Fruit fly (Drosophila melanogaster) whole organism, embryonic: ENCODE measurements around the gene beat-IIIc.

Experiments used
- CG11085 ChIP-seq: fragments of 200-800 bp; sonication (Bioruptor generic); IDR thresholded peaks from 2 replicates; pipeline ENCODE4 v1.3.6; 2022; ENCODE audit warnings: missing biosample characterization, missing genetic modification characterization
- CG12155 ChIP-seq: fragments of 200-800 bp; sonication (Bioruptor generic); optimal IDR thresholded peaks from 3 replicates; lab custom pipeline; 2016; ENCODE audit warnings: missing biosample characterization, missing genetic modification characterization
- CG1233 ChIP-seq: fragments of 200-800 bp; sonication (Bioruptor generic); optimal IDR thresholded peaks from 4 replicates; lab custom pipeline; 2018; ENCODE audit warnings: missing biosample characterization, mild to moderate bottlenecking, missing genetic modification characterization
- CG12769 ChIP-seq: fragments of 200-800 bp; sonication (Bioruptor generic); optimal IDR thresholded peaks from 2 replicates; lab custom pipeline; 2019; ENCODE audit warnings: missing biosample characterization, mild to moderate bottlenecking, missing genetic modification characterization, moderate library complexity
- CG13287 ChIP-seq: fragments of 200-800 bp; sonication (Bioruptor generic); IDR thresholded peaks from 2 replicates; pipeline ENCODE4 v1.3.6; 2022; ENCODE audit warnings: missing biosample characterization, missing genetic modification characterization; ENCODE audit not compliant: partially characterized antibody
- CG15479 ChIP-seq: fragments of 200-800 bp; sonication (Bioruptor generic); optimal IDR thresholded peaks from 3 replicates; lab custom pipeline; 2019; ENCODE audit warnings: missing biosample characterization, mild to moderate bottlenecking, missing genetic modification characterization, moderate library complexity
- CG17361 ChIP-seq: fragments of 200-800 bp; sonication (Bioruptor generic); IDR thresholded peaks from 3 replicates; pipeline ENCODE4 v1.3.6; 2022; ENCODE audit warnings: missing biosample characterization, missing genetic modification characterization
- CG17568 ChIP-seq: fragments of 200-800 bp; sonication (Bioruptor generic); optimal IDR thresholded peaks from 2 replicates; lab custom pipeline; 2018; ENCODE audit warnings: missing biosample characterization, mild to moderate bottlenecking, missing genetic modification characterization, moderate library complexity
- CG17612 ChIP-seq: fragments of 200-800 bp; sonication (Bioruptor generic); IDR thresholded peaks from 2 replicates; pipeline ENCODE4 v1.3.6; 2022; ENCODE audit warnings: missing biosample characterization, missing genetic modification characterization
- CG18011 ChIP-seq: fragments of 200-800 bp; sonication (Bioruptor generic); optimal IDR thresholded peaks from 2 replicates; lab custom pipeline; 2017; ENCODE audit warnings: missing biosample characterization, missing genetic modification characterization, mild to moderate bottlenecking, moderate library complexity, missing genotype
- CG33213 ChIP-seq: fragments of 200-800 bp; sonication (Bioruptor generic); optimal IDR thresholded peaks from 3 replicates; lab custom pipeline; 2016; ENCODE audit warnings: missing biosample characterization, missing genetic modification characterization
- CG4328 ChIP-seq: fragments of 200-800 bp; sonication (Bioruptor generic); optimal IDR thresholded peaks from 3 replicates; lab custom pipeline; 2017; ENCODE audit warnings: missing biosample characterization, missing genetic modification reagents, missing genetic modification characterization
- CG4360 ChIP-seq: fragments of 200-800 bp; sonication (Bioruptor generic); IDR thresholded peaks from 2 replicates; pipeline ENCODE4 v1.3.6; 2022; ENCODE audit warnings: missing biosample characterization, missing genetic modification characterization
- CG5245 ChIP-seq: fragments of 200-800 bp; sonication (Bioruptor generic); optimal IDR thresholded peaks from 3 replicates; lab custom pipeline; 2016; ENCODE audit warnings: missing biosample characterization, missing genetic modification characterization
- CG6654 ChIP-seq: fragments of 200-800 bp; sonication (Bioruptor generic); optimal IDR thresholded peaks from 2 replicates; lab custom pipeline; 2017; ENCODE audit warnings: missing biosample characterization, mild to moderate bottlenecking, missing genetic modification characterization
- CG8290 ChIP-seq, 3 experiments: fragments of 200-800 bp; sonication (Bioruptor generic); optimal IDR thresholded peaks; 2 replicates each; lab custom pipeline; 2016 to 2019; ENCODE audit warnings: missing biosample characterization in 3 of 3, missing genetic modification characterization in 3 of 3, mild to moderate bottlenecking in 2 of 3, moderate library complexity in 1 of 3
- CG8478 ChIP-seq: fragments of >200 bp; optimal IDR thresholded peaks from 2 replicates; lab custom pipeline; 2018
- CG9876 ChIP-seq: fragments of 200-800 bp; sonication (Bioruptor generic); optimal IDR thresholded peaks from 2 replicates; lab custom pipeline; 2016; ENCODE audit warnings: missing biosample characterization, missing genetic modification characterization
- Camta ChIP-seq: fragments of 200-800 bp; sonication (Bioruptor generic); optimal IDR thresholded peaks from 2 replicates; lab custom pipeline; 2016; ENCODE audit warnings: missing biosample characterization, missing genetic modification characterization
- Dbx ChIP-seq: fragments of 200-800 bp; sonication (Bioruptor generic); IDR thresholded peaks from 3 replicates; pipeline ENCODE4 v1.3.6; 2022; ENCODE audit warnings: missing biosample characterization, missing genetic modification characterization
- ERR ChIP-seq: fragments of 200-800 bp; sonication (Bioruptor generic); optimal IDR thresholded peaks from 2 replicates; lab custom pipeline; 2016; ENCODE audit warnings: missing biosample characterization, missing genetic modification characterization
- Eip74EF ChIP-seq, 2 experiments: fragments of 200-800 bp in 1 of 2; fragments of >200 bp in 1 of 2; sonication (Bioruptor generic) in 1 of 2; optimal IDR thresholded peaks; 2 replicates each; lab custom pipeline; 2017 to 2019; ENCODE audit warnings: missing biosample characterization in 2 of 2, missing genetic modification characterization in 2 of 2, mild to moderate bottlenecking in 1 of 2, moderate library complexity in 1 of 2
- Elba2 ChIP-seq: fragments of 200-800 bp; sonication (Bioruptor generic); optimal IDR thresholded peaks from 3 replicates; lab custom pipeline; 2016; ENCODE audit warnings: missing biosample characterization, missing genetic modification characterization
- Ets97D ChIP-seq: fragments of 200-800 bp; sonication (Bioruptor generic); optimal IDR thresholded peaks from 3 replicates; lab custom pipeline; 2016; ENCODE audit warnings: missing biosample characterization, missing genetic modification characterization
- Fer3 ChIP-seq: fragments of 200-800 bp; sonication (Bioruptor generic); optimal IDR thresholded peaks from 2 replicates; lab custom pipeline; 2018; ENCODE audit warnings: missing biosample characterization, mild to moderate bottlenecking, missing genetic modification characterization, moderate library complexity
- HLHmδ ChIP-seq: fragments of 200-800 bp; sonication (Bioruptor generic); optimal IDR thresholded peaks from 2 replicates; lab custom pipeline; 2018; ENCODE audit warnings: missing biosample characterization, mild to moderate bottlenecking, missing genetic modification characterization, moderate library complexity
- HmgD ChIP-seq: fragments of 200-800 bp; sonication (Bioruptor generic); optimal IDR thresholded peaks from 3 replicates; lab custom pipeline; 2016; ENCODE audit warnings: missing biosample characterization, missing genetic modification characterization
- Hmr ChIP-seq: fragments of 200-800 bp; sonication (Bioruptor generic); optimal IDR thresholded peaks from 3 replicates; lab custom pipeline; 2017; ENCODE audit warnings: mild to moderate bottlenecking, missing biosample characterization, missing genetic modification reagents, missing genetic modification characterization
- Hmx ChIP-seq: fragments of 200-800 bp; sonication (Bioruptor generic); optimal IDR thresholded peaks from 2 replicates; lab custom pipeline; 2016; ENCODE audit warnings: missing biosample characterization, missing genetic modification characterization
- Meics ChIP-seq: fragments of 200-800 bp; sonication (Bioruptor generic); optimal IDR thresholded peaks from 2 replicates; lab custom pipeline; 2017; ENCODE audit warnings: missing biosample characterization, mild to moderate bottlenecking, missing genetic modification characterization
- Nf-YC ChIP-seq: fragments of 200-800 bp; optimal IDR thresholded peaks from 3 replicates; lab custom pipeline; 2019; ENCODE audit warnings: missing biosample characterization, mild to moderate bottlenecking, missing genetic modification characterization, moderate library complexity
- Ptx1 ChIP-seq: fragments of 200-800 bp; sonication (Bioruptor generic); IDR thresholded peaks from 2 replicates; pipeline ENCODE4 v1.3.6; 2022; ENCODE audit warnings: missing biosample characterization, missing genetic modification characterization
- Stat92E ChIP-seq, 3 experiments: fragments of >200 bp in 2 of 3; fragments of 200-800 bp in 1 of 3; sonication (Bioruptor generic) in 1 of 3; optimal IDR thresholded peaks; 2 replicates each; lab custom pipeline; 2017 to 2019; ENCODE audit warnings: missing biosample characterization in 3 of 3, missing genetic modification characterization in 3 of 3, mild to moderate bottlenecking in 1 of 3, moderate library complexity in 1 of 3
- TFAM ChIP-seq: fragments of 200-800 bp; sonication (Bioruptor generic); optimal IDR thresholded peaks from 2 replicates; lab custom pipeline; 2017; ENCODE audit warnings: missing biosample characterization, missing genetic modification characterization, inconsistent platforms
- Tbp ChIP-seq: fragments of >200 bp; optimal IDR thresholded peaks from 2 replicates; lab custom pipeline; 2018; ENCODE audit warnings: missing biosample characterization, missing genetic modification characterization
- Xrp1 ChIP-seq: fragments of 200-800 bp; sonication (Bioruptor generic); IDR thresholded peaks from 2 replicates; pipeline ENCODE4 v1.3.6; 2022; ENCODE audit warnings: missing biosample characterization, missing genetic modification characterization
- bbx ChIP-seq: fragments of 200-800 bp; sonication (Bioruptor generic); IDR thresholded peaks from 2 replicates; pipeline ENCODE4 v1.3.6; 2022; ENCODE audit warnings: missing biosample characterization, missing genetic modification characterization; ENCODE audit not compliant: partially characterized antibody
- cg ChIP-seq: fragments of 200-800 bp; sonication (Bioruptor generic); optimal IDR thresholded peaks from 3 replicates; lab custom pipeline; 2019; ENCODE audit warnings: missing biosample characterization, mild to moderate bottlenecking, missing genetic modification characterization, moderate library complexity
- chn ChIP-seq: fragments of 200-800 bp; sonication (Bioruptor generic); optimal IDR thresholded peaks from 2 replicates; lab custom pipeline; 2016; ENCODE audit warnings: missing biosample characterization, missing genetic modification characterization
- fd3F ChIP-seq: fragments of 200-800 bp; sonication (Bioruptor generic); optimal IDR thresholded peaks from 2 replicates; lab custom pipeline; 2018; ENCODE audit warnings: missing biosample characterization, mild to moderate bottlenecking, missing genetic modification characterization, moderate library complexity
- fru ChIP-seq: fragments of >200 bp; optimal IDR thresholded peaks from 2 replicates; lab custom pipeline; 2017
- grau ChIP-seq: fragments of 200-800 bp; optimal IDR thresholded peaks from 3 replicates; lab custom pipeline; 2019; ENCODE audit warnings: missing biosample characterization, mild to moderate bottlenecking, missing genetic modification characterization, moderate library complexity
- her ChIP-seq: fragments of 200-800 bp; sonication (Bioruptor generic); optimal IDR thresholded peaks from 2 replicates; lab custom pipeline; 2016; ENCODE audit warnings: missing biosample characterization, missing genetic modification characterization
- hkb ChIP-seq, 2 experiments: fragments of 200-800 bp in 1 of 2; fragments of >200 bp in 1 of 2; sonication (Bioruptor generic) in 1 of 2; IDR thresholded peaks in 1 of 2; optimal IDR thresholded peaks in 1 of 2; 2 replicates each; pipeline versions ENCODE4 v1.3.6 to Lab custom; 2017 to 2022; ENCODE audit warnings: missing biosample characterization in 1 of 2, missing genetic modification characterization in 1 of 2
- pb ChIP-seq: fragments of 200-800 bp; sonication (Bioruptor generic); optimal IDR thresholded peaks from 3 replicates; lab custom pipeline; 2016; ENCODE audit warnings: missing biosample characterization, missing genetic modification characterization
- sima ChIP-seq: fragments of 200-800 bp; sonication (Bioruptor generic); optimal IDR thresholded peaks from 2 replicates; lab custom pipeline; 2016; ENCODE audit warnings: missing biosample characterization, missing genetic modification characterization
- tna ChIP-seq: fragments of 200-800 bp; sonication (Bioruptor generic); IDR thresholded peaks from 2 replicates; pipeline ENCODE4 v1.3.6; 2022; ENCODE audit warnings: missing biosample characterization, missing genetic modification characterization; ENCODE audit not compliant: partially characterized antibody
- unpg ChIP-seq: fragments of 200-800 bp; sonication (Bioruptor generic); optimal IDR thresholded peaks from 3 replicates; lab custom pipeline; 2018; ENCODE audit warnings: missing biosample characterization, mild to moderate bottlenecking, missing genetic modification characterization, moderate library complexity
- wek ChIP-seq: fragments of 200-800 bp; sonication (Bioruptor generic); optimal IDR thresholded peaks from 3 replicates; lab custom pipeline; 2018; ENCODE audit warnings: missing biosample characterization, mild to moderate bottlenecking, missing genetic modification characterization, moderate library complexity
- zfh2 ChIP-seq: fragments of 200-800 bp; sonication (Bioruptor generic); optimal IDR thresholded peaks from 2 replicates; lab custom pipeline; 2016; ENCODE audit warnings: missing biosample characterization, missing genetic modification characterization

beat-IIIc gene

dm6 chr2L:17260577-17260976 is at the start of gene beat-IIIc:
Gene beat-IIIc (minus strand): TSS chr2L:17260734.
- TF ChIP-seq grau (tag; lab: Kevin White, UChicago) (peak; percentile 23), Hmr (GFP tag; lab: Kevin White, UChicago) (no peak), CG13287 (peak; percentile 32; the same call in 1 of the 2 replicates), Ptx1 (GFP tag; lab: Robert Waterston, UW) (no peak), CG12155 (GFP tag; lab: Kevin White, UChicago) (no peak), Dbx (no peak), her (GFP tag; lab: Kevin White, UChicago) (peak; percentile 20), CG18011 (GFP tag; lab: Kevin White, UChicago) (no peak), wek (no peak), CG8478 (lab: Kevin White, UChicago) (no peak), CG5245 (GFP tag; lab: Kevin White, UChicago) (no peak), Nf-YC (tag; lab: Kevin White, UChicago) (peak; percentile 25), CG4328 (GFP tag; lab: Kevin White, UChicago) (no peak), zfh2 (GFP tag; lab: Kevin White, UChicago) (no peak), Eip74EF (GFP tag; optimal IDR thresholded peaks at IDR 0.05; lab: Kevin White, UChicago) (no peak), CG15479 (GFP tag; lab: Kevin White, UChicago) (peak; percentile 45), Xrp1 (GFP tag; lab: Robert Waterston, UW) (no peak), Elba2 (GFP tag; lab: Kevin White, UChicago) (peak; percentile 6), CG12769 (peak; percentile 3), CG1233 (GFP tag; lab: Kevin White, UChicago) (no peak), CG9876 (GFP tag; lab: Kevin White, UChicago) (no peak), ERR (GFP tag; lab: Kevin White, UChicago) (no peak), CG6654 (GFP tag; lab: Kevin White, UChicago) (no peak), sima (GFP tag; lab: Kevin White, UChicago) (no peak), CG8290 (GFP tag; optimal IDR thresholded peaks at IDR 0.05; lab: Kevin White, UChicago) (peak; percentile 34), CG8290 (tag; optimal IDR thresholded peaks at IDR 0.05; lab: Kevin White, UChicago) (peak; percentile 3 to 77), CG11085 (GFP tag; lab: Robert Waterston, UW) (no peak), TFAM (GFP tag; lab: Kevin White, UChicago) (no peak), CG17568 (GFP tag; lab: Kevin White, UChicago) (no peak), pb (GFP tag; lab: Kevin White, UChicago) (peak; percentile 17), CG17612 (no peak), Fer3 (tag; lab: Kevin White, UChicago) (no peak), fru (lab: Kevin White, UChicago) (no peak), Stat92E (GFP tag; optimal IDR thresholded peaks at IDR 0.05; lab: Kevin White, UChicago) (no peak), Camta (no peak), Tbp (GFP tag; lab: Kevin White, UChicago) (peak; percentile 55), tna (no peak), bbx (GFP tag; lab: Robert Waterston, UW) (no peak), unpg (GFP tag; lab: Kevin White, UChicago) (peak; percentile 34), CG33213 (no peak), chn (GFP tag; lab: Kevin White, UChicago) (peak; percentile 2), HmgD (GFP tag; lab: Kevin White, UChicago) (peak; percentile 39), CG4360 (no peak), CG17361 (GFP tag; lab: Robert Waterston, UW) (0 out of 3 replicates have a peak, but pooled peaks have one; percentile 13), HLHmδ (GFP tag; lab: Kevin White, UChicago) (peak; percentile 42), Ets97D (GFP tag; lab: Kevin White, UChicago) (no peak), cg (GFP tag; lab: Kevin White, UChicago) (no peak), fd3F (no peak), hkb (optimal IDR thresholded peaks at IDR 0.05; lab: Kevin White, UChicago) (no peak), hkb (GFP tag; IDR thresholded peaks at IDR 0.05; lab: Robert Waterston, UW) (peak; percentile 32; the same call in 1 of the 2 replicates), Meics (no peak), Hmx (GFP tag; lab: Kevin White, UChicago) (no peak)
